Worm (Caenorhabditis elegans): ENCODE results near the gene CC8.2.

DNA sequence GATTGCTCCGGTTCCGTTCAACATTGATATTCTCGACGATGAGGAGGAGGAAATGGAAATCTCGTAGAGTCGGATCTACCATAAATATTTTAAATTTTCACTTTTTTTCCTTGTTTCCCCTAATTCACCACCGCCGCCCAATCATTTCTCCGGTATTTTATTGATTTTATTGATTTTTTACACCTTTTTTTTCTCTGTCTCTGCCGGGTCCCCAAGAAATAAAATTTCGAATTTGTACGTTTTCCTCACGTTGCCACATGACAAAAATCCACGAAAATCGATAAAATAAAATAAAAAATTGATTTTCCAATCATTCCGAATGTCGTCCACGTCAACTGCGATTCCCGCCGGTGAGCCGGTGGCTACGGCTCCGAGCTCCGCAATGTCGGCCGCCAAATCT is 49.7 kb upstream of the CC8.2 start, which contains the start of gene Y37E11AL.2:
- no peak for TF ChIP-seq fos-1 (tag; optimal IDR thresholded peaks at IDR 0.05)
- TF ChIP-seq zag-1 (tag; optimal IDR thresholded peaks at IDR 0.05): no peak
- TF ChIP-seq gmeb-1 (tag; optimal IDR thresholded peaks at IDR 0.05): no peak
- no peak for TF ChIP-seq lin-11 (tag; optimal IDR thresholded peaks at IDR 0.05)
- no peak for TF ChIP-seq snpc-4 (tag; optimal IDR thresholded peaks at IDR 0.05)
- TF ChIP-seq nhr-77 (tag; optimal IDR thresholded peaks at IDR 0.05): no peak
- TF ChIP-seq aly-2 (tag; optimal IDR thresholded peaks at IDR 0.05): no peak
- TF ChIP-seq elt-3 (tag; optimal IDR thresholded peaks at IDR 0.05): no peak
- no peak for TF ChIP-seq peb-1 (tag; optimal IDR thresholded peaks at IDR 0.05)
- TF ChIP-seq nhr-12 (tag; optimal IDR thresholded peaks at IDR 0.05): no peak
- no peak for TF ChIP-seq ceh-16 (tag; optimal IDR thresholded peaks at IDR 0.05)
- TF ChIP-seq ztf-11 (tag; optimal IDR thresholded peaks at IDR 0.05): no peak
- TF ChIP-seq lin-39 (tag; optimal IDR thresholded peaks at IDR 0.05): no peak
